Worm (Caenorhabditis elegans) whole organism, L1 larva: ENCODE measurements around the gene col-118.

Source experiments
- C16A3.4 ChIP-seq: fragments of 150-350 bp; optimal IDR thresholded peaks from 2 replicates; lab custom pipeline; 2014; ENCODE audit warnings: missing biosample characterization, missing genetic modification characterization
- C34B4.2 ChIP-seq: sonication (generic microtip); optimal IDR thresholded peaks from 2 replicates; lab custom pipeline; 2017; ENCODE audit warnings: mild to moderate bottlenecking, missing genetic modification characterization, missing compliant biosample characterization
- F16B12.6 ChIP-seq: fragments of 150-350 bp; optimal IDR thresholded peaks from 2 replicates; lab custom pipeline; 2014; ENCODE audit warnings: missing biosample characterization, missing genetic modification characterization
- Y116A8C.19 ChIP-seq: sonication (generic microtip); optimal IDR thresholded peaks from 2 replicates; lab custom pipeline; 2016; ENCODE audit warnings: missing compliant biosample characterization, missing genetic modification characterization, borderline replicate concordance
- aha-1 ChIP-seq: fragments of 150-350 bp; optimal IDR thresholded peaks from 2 replicates; lab custom pipeline; 2014; ENCODE audit warnings: missing biosample characterization, missing genetic modification characterization
- alr-1 ChIP-seq: fragments of 200-800 bp; sonication (Bioruptor generic); optimal IDR thresholded peaks from 2 replicates; lab custom pipeline; 2018; ENCODE audit warnings: borderline replicate concordance, mild to moderate bottlenecking, missing genetic modification characterization, missing compliant biosample characterization
- aly-2 ChIP-seq: fragments of 150-350 bp; optimal IDR thresholded peaks from 2 replicates; lab custom pipeline; 2014; ENCODE audit warnings: missing biosample characterization, missing genetic modification characterization
- ama-1 ChIP-seq: fragments of 150-350 bp; optimal IDR thresholded peaks from 2 replicates; lab custom pipeline; 2014
- blmp-1 ChIP-seq: fragments of 150-350 bp; optimal IDR thresholded peaks from 2 replicates; lab custom pipeline; 2014; ENCODE audit warnings: missing biosample characterization, missing genetic modification characterization
- ceh-88 ChIP-seq: fragments of 200-800 bp; sonication (Bioruptor generic); IDR thresholded peaks from 2 replicates; pipeline ENCODE4 v1.3.6; 2022; ENCODE audit warnings: missing genetic modification characterization, missing compliant biosample characterization
- ces-1 ChIP-seq: fragments of 150-350 bp; optimal IDR thresholded peaks from 2 replicates; lab custom pipeline; 2014; ENCODE audit warnings: missing biosample characterization, missing genetic modification reagents, missing genetic modification characterization
- dpl-1 ChIP-seq, 3 experiments: fragments of 150-350 bp in 2 of 3; sonication (generic microtip) in 1 of 3; optimal IDR thresholded peaks; 2 replicates each; lab custom pipeline; 2014 to 2017; ENCODE audit warnings: missing biosample characterization in 3 of 3, missing genetic modification characterization in 3 of 3, missing genetic modification reagents in 3 of 3
- dsc-1 ChIP-seq: sonication (generic microtip); optimal IDR thresholded peaks from 2 replicates; lab custom pipeline; 2016; ENCODE audit warnings: mild to moderate bottlenecking, missing genetic modification characterization, missing compliant biosample characterization
- efl-1 ChIP-seq, 4 experiments: fragments of 150-350 bp; optimal IDR thresholded peaks in 3 of 4; peaks in 1 of 4; 1 replicate in 1 of 4; 2 replicates in 3 of 4; lab custom pipeline; 2014; ENCODE audit warnings: missing biosample characterization in 2 of 4, missing genetic modification characterization in 2 of 4, missing genetic modification reagents in 2 of 4
- efl-3 ChIP-seq: fragments of 200-800 bp; sonication (Bioruptor generic); optimal IDR thresholded peaks from 2 replicates; lab custom pipeline; 2018; ENCODE audit warnings: mild to moderate bottlenecking, missing genetic modification characterization, missing compliant biosample characterization
- egl-13 ChIP-seq: sonication (generic microtip); optimal IDR thresholded peaks from 2 replicates; lab custom pipeline; 2016; ENCODE audit warnings: missing genotype, missing genetic modification reagents, missing genetic modification characterization, missing compliant biosample characterization
- egl-27 ChIP-seq, 2 experiments: fragments of 150-350 bp in 1 of 2; sonication (generic microtip); optimal IDR thresholded peaks; 3 replicates each; lab custom pipeline; 2017 to 2018; ENCODE audit warnings: missing biosample characterization in 2 of 2, missing genetic modification characterization in 2 of 2, missing genetic modification reagents in 2 of 2
- elt-2 ChIP-seq: sonication (generic microtip); optimal IDR thresholded peaks from 2 replicates; lab custom pipeline; 2016; ENCODE audit warnings: missing genetic modification characterization, mild to moderate bottlenecking, inconsistent platforms, missing compliant biosample characterization, missing genetic modification reagents
- elt-3 ChIP-seq, 6 experiments: fragments of 150-350 bp in 1 of 6; sonication (generic microtip); optimal IDR thresholded peaks; 2 replicates each; lab custom pipeline; 2017 to 2018; ENCODE audit warnings: missing biosample characterization in 6 of 6, missing genetic modification characterization in 6 of 6, inconsistent platforms in 1 of 6
- ets-5 ChIP-seq: fragments of 200-800 bp; sonication (Bioruptor generic); IDR thresholded peaks from 2 replicates; pipeline ENCODE4 v1.3.6; 2022; ENCODE audit warnings: missing genetic modification characterization, missing compliant biosample characterization
- fkh-4 ChIP-seq: sonication (generic microtip); optimal IDR thresholded peaks from 2 replicates; lab custom pipeline; 2016; ENCODE audit warnings: missing compliant biosample characterization, missing genetic modification characterization, borderline replicate concordance
- grh-1 ChIP-seq: fragments of 200-800 bp; sonication (Bioruptor generic); IDR thresholded peaks from 2 replicates; pipeline ENCODE4 v1.3.6; 2022; ENCODE audit warnings: missing genetic modification reagents, missing genetic modification characterization, missing compliant biosample characterization
- hlh-17 ChIP-seq: fragments of 200-800 bp; sonication (Bioruptor generic); optimal IDR thresholded peaks from 2 replicates; lab custom pipeline; 2018; ENCODE audit warnings: missing genetic modification characterization, mild to moderate bottlenecking, missing compliant biosample characterization, moderate library complexity, borderline replicate concordance
- hpl-2 ChIP-seq: fragments of 150-350 bp; optimal IDR thresholded peaks from 2 replicates; lab custom pipeline; 2014; ENCODE audit warnings: missing biosample characterization, missing genetic modification reagents, missing genetic modification characterization
- isw-1 ChIP-seq: fragments of 200-800 bp; sonication (Bioruptor generic); IDR thresholded peaks from 2 replicates; pipeline ENCODE4 v1.3.6; 2022; ENCODE audit warnings: missing genetic modification characterization, missing compliant biosample characterization
- jun-1 ChIP-seq: fragments of 150-350 bp; optimal IDR thresholded peaks from 2 replicates; lab custom pipeline; 2014; ENCODE audit warnings: missing biosample characterization, missing genetic modification reagents, missing genetic modification characterization
- lin-14 ChIP-seq: fragments of 200-800 bp; sonication (Bioruptor generic); optimal IDR thresholded peaks from 2 replicates; lab custom pipeline; 2018; ENCODE audit warnings: mild to moderate bottlenecking, missing genetic modification characterization, moderate library complexity, missing compliant biosample characterization
- mdl-1 ChIP-seq, 2 experiments: fragments of 150-350 bp; optimal IDR thresholded peaks; 2 replicates each; lab custom pipeline; 2014 to 2017; ENCODE audit warnings: missing biosample characterization in 2 of 2, missing genetic modification characterization in 2 of 2, inconsistent platforms in 1 of 2
- mep-1 ChIP-seq: fragments of 150-350 bp; optimal IDR thresholded peaks from 2 replicates; lab custom pipeline; 2014; ENCODE audit warnings: missing biosample characterization, missing genetic modification characterization
- nhr-12 ChIP-seq: sonication (generic microtip); optimal IDR thresholded peaks from 2 replicates; lab custom pipeline; 2017; ENCODE audit warnings: missing biosample characterization, missing genetic modification characterization
- nhr-20 ChIP-seq: sonication (generic microtip); optimal IDR thresholded peaks from 2 replicates; lab custom pipeline; 2016; ENCODE audit warnings: mild to moderate bottlenecking, missing genetic modification characterization, missing compliant biosample characterization
- nhr-47 ChIP-seq: sonication (generic microtip); optimal IDR thresholded peaks from 2 replicates; lab custom pipeline; 2016; ENCODE audit warnings: mild to moderate bottlenecking, missing genetic modification characterization, moderate library complexity, missing compliant biosample characterization
- nhr-85 ChIP-seq: sonication (generic microtip); peaks from one replicate; lab custom pipeline; 2016; ENCODE audit warnings: missing genetic modification characterization, inconsistent platforms, missing compliant biosample characterization
- nhr-90 ChIP-seq: sonication (generic microtip); optimal IDR thresholded peaks from 2 replicates; lab custom pipeline; 2016; ENCODE audit warnings: mild to moderate bottlenecking, missing genetic modification characterization, missing compliant biosample characterization; ENCODE audit not compliant: poor library complexity
- rnt-1 ChIP-seq: sonication (generic microtip); optimal IDR thresholded peaks from 2 replicates; lab custom pipeline; 2016; ENCODE audit warnings: mild to moderate bottlenecking, missing genetic modification characterization, moderate library complexity, missing compliant biosample characterization
- snpc-4 ChIP-seq: fragments of 150-350 bp; optimal IDR thresholded peaks from 2 replicates; lab custom pipeline; 2014; ENCODE audit warnings: missing biosample characterization, missing genetic modification characterization
- snu-23 ChIP-seq: sonication (generic microtip); optimal IDR thresholded peaks from 2 replicates; lab custom pipeline; 2016; ENCODE audit warnings: missing genetic modification characterization, missing compliant biosample characterization
- sox-4 ChIP-seq: sonication (generic microtip); optimal IDR thresholded peaks from 2 replicates; lab custom pipeline; 2016; ENCODE audit warnings: missing genetic modification characterization, missing compliant biosample characterization
- sptf-1 ChIP-seq: fragments of 150-350 bp; optimal IDR thresholded peaks from 2 replicates; lab custom pipeline; 2014; ENCODE audit warnings: missing biosample characterization, missing genetic modification characterization
- sup-37 ChIP-seq: fragments of 200-800 bp; sonication (Bioruptor generic); optimal IDR thresholded peaks from 2 replicates; lab custom pipeline; 2018; ENCODE audit warnings: mild to moderate bottlenecking, missing genetic modification characterization, missing compliant biosample characterization
- swsn-7 ChIP-seq: sonication (generic microtip); optimal IDR thresholded peaks from 2 replicates; lab custom pipeline; 2016; ENCODE audit warnings: missing genetic modification characterization, missing compliant biosample characterization
- tlp-1 ChIP-seq: fragments of 150-350 bp; optimal IDR thresholded peaks from 2 replicates; lab custom pipeline; 2014; ENCODE audit warnings: missing biosample characterization, missing genetic modification characterization
- unc-130 ChIP-seq: fragments of 150-350 bp; optimal IDR thresholded peaks from 2 replicates; lab custom pipeline; 2017; ENCODE audit warnings: missing biosample characterization, missing genetic modification characterization, inconsistent platforms
- unc-30 ChIP-seq: sonication (generic microtip); optimal IDR thresholded peaks from 2 replicates; lab custom pipeline; 2017; ENCODE audit warnings: missing biosample characterization, missing genetic modification characterization
- unc-62 ChIP-seq: fragments of 150-350 bp; optimal IDR thresholded peaks from 2 replicates; lab custom pipeline; 2014; ENCODE audit warnings: missing biosample characterization, missing genetic modification reagents, missing genetic modification characterization
- unc-86 ChIP-seq: sonication (generic microtip); optimal IDR thresholded peaks from 2 replicates; lab custom pipeline; 2016; ENCODE audit warnings: missing genetic modification characterization, missing compliant biosample characterization
- unc-98 ChIP-seq: fragments of 200-800 bp; sonication (Bioruptor generic); IDR thresholded peaks from 2 replicates; pipeline ENCODE4 v1.3.6; 2022; ENCODE audit warnings: missing genetic modification characterization, missing compliant biosample characterization
- vab-15 ChIP-seq: sonication (generic microtip); optimal IDR thresholded peaks from 2 replicates; lab custom pipeline; 2017; ENCODE audit warnings: missing genotype, mild to moderate bottlenecking, missing genetic modification characterization, missing compliant biosample characterization
- zag-1 ChIP-seq: fragments of 150-350 bp; optimal IDR thresholded peaks from 2 replicates; lab custom pipeline; 2014; ENCODE audit warnings: missing biosample characterization, missing genetic modification characterization
- ztf-11 ChIP-seq, 2 experiments: sonication (generic microtip); optimal IDR thresholded peaks; 2 replicates each; lab custom pipeline; 2016 to 2017; ENCODE audit warnings: missing genetic modification characterization in 2 of 2, missing biosample characterization in 1 of 2, missing compliant biosample characterization in 1 of 2

col-118 gene

ce11 chrIV:8825997-8826605 lies 21.9 kb upstream of the col-118 start:
- peak; percentile 19 for TF ChIP-seq jun-1 (tag; lab: Kevin White, UChicago)
- TF ChIP-seq nhr-85 (tag; lab: Kevin White, UChicago): peak; percentile 74
- TF ChIP-seq C34B4.2 (tag; lab: Kevin White, UChicago): no peak
- peak; percentile 87 for TF ChIP-seq aly-2 (tag; lab: Kevin White, UChicago)
- peak in 2 of 6 experiments; percentile 27 to 28 for TF ChIP-seq elt-3 (tag; optimal IDR thresholded peaks at IDR 0.05; lab: Kevin White, UChicago)

ce11 chrIV:8826606-8827000 lies 21.4 kb upstream of the col-118 start:
- TF ChIP-seq rnt-1 (tag; lab: Kevin White, UChicago): peak; percentile 50
- TF ChIP-seq fkh-4 (tag; lab: Kevin White, UChicago): no peak
- peak; percentile 13 for TF ChIP-seq dsc-1 (tag; lab: Kevin White, UChicago)
- TF ChIP-seq unc-86 (tag; lab: Kevin White, UChicago): no peak
- no peak for TF ChIP-seq tlp-1 (tag; lab: Kevin White, UChicago)
- no peak for TF ChIP-seq sox-4 (tag; lab: Kevin White, UChicago)
- no peak for TF ChIP-seq alr-1 (tag; lab: Kevin White, UChicago)
- no peak for TF ChIP-seq Y116A8C.19 (tag; lab: Kevin White, UChicago)
- TF ChIP-seq efl-3 (GFP tag; lab: Kevin White, UChicago): no peak
- TF ChIP-seq elt-2 (tag; lab: Kevin White, UChicago): no peak
- TF ChIP-seq nhr-90 (tag; lab: Kevin White, UChicago): no peak
- TF ChIP-seq nhr-12 (tag; lab: Kevin White, UChicago): no peak
- peak in 2 of 3 experiments; percentile 56 for TF ChIP-seq dpl-1 (GFP tag; optimal IDR thresholded peaks at IDR 0.05; lab: Kevin White, UChicago)
- peak; percentile 19 for TF ChIP-seq C16A3.4
- no peak for TF ChIP-seq sup-37 (GFP tag; lab: Kevin White, UChicago)
- TF ChIP-seq aha-1 (tag; lab: Kevin White, UChicago): no peak
- TF ChIP-seq aly-2 (tag; lab: Kevin White, UChicago): no peak
- TF ChIP-seq egl-13: no peak
- no peak for TF ChIP-seq ces-1
- TF ChIP-seq blmp-1 (tag; lab: Kevin White, UChicago): peak; percentile 93
- no peak for TF ChIP-seq vab-15
- TF ChIP-seq lin-14 (GFP tag; lab: Kevin White, UChicago): peak; percentile 54
- no peak for TF ChIP-seq grh-1 (GFP tag; lab: Robert Waterston, UW)
- TF ChIP-seq ceh-88: no peak
- TF ChIP-seq unc-98 (GFP tag; lab: Robert Waterston, UW): no peak
- TF ChIP-seq unc-130 (tag; lab: Kevin White, UChicago): no peak
- TF ChIP-seq hlh-17 (GFP tag; lab: Kevin White, UChicago): no peak
- TF ChIP-seq nhr-20 (tag; lab: Kevin White, UChicago): peak; percentile 44
- no peak for TF ChIP-seq F16B12.6 (tag; lab: Kevin White, UChicago)
- no peak for TF ChIP-seq zag-1
- TF ChIP-seq mep-1 (tag; lab: Kevin White, UChicago): no peak
- no peak for TF ChIP-seq ztf-11 (tag; optimal IDR thresholded peaks at IDR 0.05; lab: Kevin White, UChicago)
- peak; percentile 16 for TF ChIP-seq swsn-7
- peak; percentile 9 for TF ChIP-seq nhr-47
- no peak for TF ChIP-seq isw-1 (GFP tag; lab: Robert Waterston, UW)
- no peak for TF ChIP-seq ets-5
- peak; percentile 53 to 56 for TF ChIP-seq efl-1 (optimal IDR thresholded peaks at IDR 0.05; lab: Kevin White, UChicago)
- TF ChIP-seq efl-1 (GFP tag; optimal IDR thresholded peaks at IDR 0.05 in 1 of 2; lab: Kevin White, UChicago): peak in 1 of 2 experiments; percentile 94
- TF ChIP-seq mdl-1 (tag; optimal IDR thresholded peaks at IDR 0.05; lab: Kevin White, UChicago): no peak
- TF ChIP-seq hpl-2 (GFP tag; lab: Kevin White, UChicago): no peak
- no peak for TF ChIP-seq snpc-4 (tag; lab: Kevin White, UChicago)
- no peak for TF ChIP-seq sptf-1 (tag; lab: Kevin White, UChicago)
- no peak for TF ChIP-seq unc-62 (GFP tag; lab: Kevin White, UChicago)
- no peak for TF ChIP-seq ama-1
- TF ChIP-seq unc-30 (tag; lab: Kevin White, UChicago): no peak
- TF ChIP-seq egl-27 (tag; optimal IDR thresholded peaks at IDR 0.05; lab: Kevin White, UChicago): no peak
- TF ChIP-seq snu-23 (GFP tag; lab: Kevin White, UChicago): peak; percentile 51
